Worm (Caenorhabditis elegans) whole organism, L4 larva: Measurements from ENCODE around the gene math-49.

ENCODE experiments used
- fos-1 ChIP-seq: fragments of 150-350 bp; optimal IDR thresholded peaks from 2 replicates; lab custom pipeline; 2014; ENCODE audit warnings: missing biosample characterization, missing genetic modification characterization
- mep-1 ChIP-seq: fragments of 150-350 bp; sonication (generic microtip); optimal IDR thresholded peaks from 3 replicates; lab custom pipeline; 2014; ENCODE audit warnings: missing biosample characterization, missing genetic modification characterization
- pqm-1 ChIP-seq: sonication (generic microtip); optimal IDR thresholded peaks from 2 replicates; lab custom pipeline; 2017; ENCODE audit warnings: missing biosample characterization, missing genetic modification characterization

The math-49 gene

ce11 chrII:1905104-1905503, 50.4 kb downstream of the math-49 start, which contains the start of gene math-22:
Gene math-22 (plus strand): TSS chrII:1905404.
- peak; percentile 19 for TF ChIP-seq pqm-1
- TF ChIP-seq fos-1 (tag; lab: Kevin White, UChicago) = no peak
- TF ChIP-seq mep-1 (tag; lab: Kevin White, UChicago) = no peak
